Worm (Caenorhabditis elegans) whole organism, mixed stage, embryonic: Measurements from ENCODE around the gene cbs-2.

Experiments used
- nhr-28 ChIP-seq: fragments of 150-350 bp; optimal IDR thresholded peaks from 2 replicates; lab custom pipeline; 2014; ENCODE audit warnings: missing biosample characterization, missing genetic modification characterization
- ztf-11 ChIP-seq: fragments of 150-350 bp; optimal IDR thresholded peaks from 2 replicates; lab custom pipeline; 2014; ENCODE audit warnings: missing biosample characterization, missing genetic modification characterization

DNA sequence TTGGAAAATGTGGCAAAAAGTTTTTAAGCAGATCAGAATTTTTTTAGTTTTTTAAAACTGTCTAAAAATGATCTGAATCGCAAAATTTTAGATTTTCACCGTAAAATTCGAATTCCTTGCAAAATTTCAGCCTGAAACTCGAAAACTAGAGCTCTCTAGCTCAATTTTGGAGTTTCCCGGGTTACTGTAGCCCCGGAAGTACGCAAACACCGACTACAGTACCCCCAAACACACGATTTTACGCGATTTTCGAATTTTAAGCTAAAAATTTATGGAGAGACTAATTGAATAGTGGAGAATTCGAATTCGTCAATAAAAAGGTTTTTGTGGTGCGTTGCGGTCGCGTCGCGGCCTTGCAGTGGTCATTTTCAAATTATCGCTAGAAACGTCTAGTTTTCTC, 36.6 kb downstream of the cbs-2 start:
- TF ChIP-seq ztf-11 (tag; lab: Kevin White, UChicago) = no peak
- no peak for TF ChIP-seq nhr-28 (tag; lab: Kevin White, UChicago)
